Fruit fly (Drosophila melanogaster): ENCODE measurements around the gene isoQC.

DNA sequence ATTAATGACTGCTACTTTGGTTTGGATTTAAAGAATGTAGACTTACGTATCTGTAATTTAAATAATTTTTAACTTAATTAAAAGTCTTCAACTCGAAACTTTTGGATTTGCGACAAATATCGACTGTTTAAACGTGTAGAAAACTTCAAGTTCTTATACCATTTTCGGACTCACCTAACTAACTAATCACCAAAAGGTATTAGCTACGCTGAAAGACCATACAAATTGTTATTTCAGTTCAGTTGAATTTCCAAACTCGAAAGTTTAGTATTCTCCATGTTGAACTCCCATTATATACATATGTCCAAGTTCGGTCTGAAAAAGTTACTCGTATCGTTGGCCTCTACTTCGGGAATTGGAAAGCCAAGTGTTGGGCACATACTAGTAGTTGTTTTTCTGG lies 31.5 kb downstream of the isoQC start, which contains the start of gene CG5078:
- TF ChIP-seq Sin3A (optimal IDR thresholded peaks at IDR 0.05) (no peak), ttk (optimal IDR thresholded peaks at IDR 0.05) (no peak), Myc (optimal IDR thresholded peaks at IDR 0.05) (no peak), psq (optimal IDR thresholded peaks at IDR 0.05) (no peak)
